Worm (Caenorhabditis elegans) whole organism, L4/young adult: Measurements from ENCODE around the gene W01C8.5.

Experiments used
- W03F9.2 ChIP-seq: fragments of 150-350 bp; optimal IDR thresholded peaks from 2 replicates; lab custom pipeline; 2014; ENCODE audit warnings: missing biosample characterization, missing genetic modification characterization
- dao-5 ChIP-seq: sonication (generic microtip); optimal IDR thresholded peaks from 2 replicates; lab custom pipeline; 2016; ENCODE audit warnings: missing genotype, missing genetic modification characterization, moderate library complexity, missing compliant biosample characterization
- him-1 ChIP-seq: sonication (generic microtip); optimal IDR thresholded peaks from 2 replicates; lab custom pipeline; 2016; ENCODE audit warnings: missing genotype, missing genetic modification reagents, missing genetic modification characterization, missing compliant biosample characterization

DNA sequence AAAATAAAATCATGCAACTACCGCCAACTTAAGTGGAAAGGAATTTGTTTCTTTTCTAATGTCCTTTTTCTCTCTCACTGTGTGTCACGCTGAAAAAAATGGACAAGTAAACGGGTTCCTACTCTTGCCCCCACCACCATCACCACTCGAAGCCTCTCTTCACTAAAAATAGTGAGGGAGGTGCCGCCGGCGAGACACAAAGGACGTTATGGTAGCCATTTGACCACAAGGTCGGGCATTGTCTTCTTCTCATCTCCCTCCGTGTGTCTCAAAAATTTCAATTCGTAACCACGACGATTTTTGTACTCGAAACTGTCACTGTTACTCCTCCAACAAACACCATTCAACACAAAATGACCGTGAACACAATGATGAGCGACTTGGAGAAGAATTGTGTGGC, 37.5 kb downstream of the W01C8.5 start, which contains the start of gene T22B7.22:
- no peak for TF ChIP-seq him-1 (tag; lab: Kevin White, UChicago)
- TF ChIP-seq dao-5 (tag; lab: Kevin White, UChicago), result no peak
- TF ChIP-seq W03F9.2, result no peak
